Fruit fly (Drosophila melanogaster) whole organism, embryonic: Measurements from ENCODE around the gene CstF50.

Experiments used
- Bgb ChIP-seq: fragments of 200-800 bp; sonication (Bioruptor generic); IDR thresholded peaks from 2 replicates; pipeline ENCODE4 v1.3.6; 2022; ENCODE audit warnings: missing biosample characterization, missing genetic modification characterization; ENCODE audit not compliant: partially characterized antibody
- CG10543 ChIP-seq: fragments of 200-800 bp; sonication (Bioruptor generic); optimal IDR thresholded peaks from 3 replicates; lab custom pipeline; 2017; ENCODE audit warnings: missing biosample characterization, mild to moderate bottlenecking, missing genetic modification characterization, moderate library complexity
- CG10654 ChIP-seq: fragments of 200-800 bp; sonication (Bioruptor generic); optimal IDR thresholded peaks from 2 replicates; lab custom pipeline; 2016; ENCODE audit warnings: missing biosample characterization, missing genetic modification characterization
- CG11695 ChIP-seq: fragments of 200-800 bp; sonication (Bioruptor generic); IDR thresholded peaks from 3 replicates; pipeline ENCODE4 v1.3.6; 2022; ENCODE audit warnings: missing biosample characterization, missing genetic modification characterization
- CG12104 ChIP-seq: fragments of 200-800 bp; sonication (Bioruptor generic); optimal IDR thresholded peaks from 3 replicates; lab custom pipeline; 2016; ENCODE audit warnings: missing biosample characterization, missing genetic modification characterization
- CG14710 ChIP-seq: fragments of 200-800 bp; sonication (Bioruptor generic); optimal IDR thresholded peaks from 3 replicates; lab custom pipeline; 2019; ENCODE audit warnings: missing biosample characterization, mild to moderate bottlenecking, missing genetic modification characterization, moderate library complexity
- CG17361 ChIP-seq: fragments of 200-800 bp; sonication (Bioruptor generic); IDR thresholded peaks from 3 replicates; pipeline ENCODE4 v1.3.6; 2022; ENCODE audit warnings: missing biosample characterization, missing genetic modification characterization
- CG1792 ChIP-seq: fragments of 200-800 bp; sonication (Bioruptor generic); optimal IDR thresholded peaks from 2 replicates; lab custom pipeline; 2016; ENCODE audit warnings: missing biosample characterization, missing genetic modification characterization
- CG2712 ChIP-seq: fragments of 200-800 bp; optimal IDR thresholded peaks from 3 replicates; lab custom pipeline; 2019; ENCODE audit warnings: missing biosample characterization, mild to moderate bottlenecking, missing genetic modification characterization, moderate library complexity
- CG31365 ChIP-seq: fragments of 200-800 bp; sonication (Bioruptor generic); optimal IDR thresholded peaks from 2 replicates; lab custom pipeline; 2018; ENCODE audit warnings: missing biosample characterization, mild to moderate bottlenecking, missing genetic modification characterization
- CG34422 ChIP-seq: fragments of 200-800 bp; sonication (Bioruptor generic); IDR thresholded peaks from 3 replicates; pipeline ENCODE4 v1.3.6; 2022; ENCODE audit warnings: missing biosample characterization, missing genetic modification characterization
- CG3838 ChIP-seq: fragments of 200-800 bp; sonication (Bioruptor generic); optimal IDR thresholded peaks from 3 replicates; lab custom pipeline; 2016; ENCODE audit warnings: missing biosample characterization, missing genetic modification characterization
- CG4424 ChIP-seq: fragments of 200-800 bp; sonication (Bioruptor generic); optimal IDR thresholded peaks from 3 replicates; lab custom pipeline; 2016; ENCODE audit warnings: missing biosample characterization, missing genetic modification characterization
- CG6765 ChIP-seq: fragments of 200-800 bp; sonication (Bioruptor generic); optimal IDR thresholded peaks from 3 replicates; lab custom pipeline; 2017; ENCODE audit warnings: missing biosample characterization, mild to moderate bottlenecking, missing genetic modification characterization
- CG8478 ChIP-seq: fragments of >200 bp; optimal IDR thresholded peaks from 2 replicates; lab custom pipeline; 2018
- CG8924 ChIP-seq: fragments of 200-800 bp; optimal IDR thresholded peaks from 3 replicates; lab custom pipeline; 2019; ENCODE audit warnings: missing biosample characterization, mild to moderate bottlenecking, missing genetic modification characterization, moderate library complexity
- CG9215 ChIP-seq: fragments of 200-800 bp; sonication (Bioruptor generic); IDR thresholded peaks from 2 replicates; pipeline ENCODE4 v1.3.6; 2022; ENCODE audit warnings: missing biosample characterization, missing genetic modification characterization
- CG9437 ChIP-seq: fragments of 200-800 bp; sonication (Bioruptor generic); optimal IDR thresholded peaks from 2 replicates; lab custom pipeline; 2018; ENCODE audit warnings: missing biosample characterization, mild to moderate bottlenecking, missing genetic modification characterization
- CG9727 ChIP-seq: fragments of 200-800 bp; sonication (Bioruptor generic); optimal IDR thresholded peaks from 3 replicates; lab custom pipeline; 2017; ENCODE audit warnings: missing biosample characterization, mild to moderate bottlenecking, missing genetic modification characterization
- Camta ChIP-seq: fragments of 200-800 bp; sonication (Bioruptor generic); optimal IDR thresholded peaks from 2 replicates; lab custom pipeline; 2016; ENCODE audit warnings: missing biosample characterization, missing genetic modification characterization
- Dref ChIP-seq: fragments of 200-800 bp; sonication (Bioruptor generic); IDR thresholded peaks from 2 replicates; pipeline ENCODE4 v1.3.6; 2022; ENCODE audit warnings: missing biosample characterization, missing genetic modification characterization
- Drgx ChIP-seq: fragments of 200-800 bp; sonication (Bioruptor generic); IDR thresholded peaks from 2 replicates; pipeline ENCODE4 v1.3.6; 2022; ENCODE audit warnings: missing biosample characterization, missing genetic modification characterization
- Oaz ChIP-seq: fragments of 200-800 bp; sonication (Bioruptor generic); IDR thresholded peaks from 2 replicates; pipeline ENCODE4 v1.3.6; 2022; ENCODE audit warnings: missing biosample characterization, missing genetic modification characterization
- Six4 ChIP-seq: fragments of 200-800 bp; sonication (Bioruptor generic); optimal IDR thresholded peaks from 2 replicates; lab custom pipeline; 2016; ENCODE audit warnings: missing biosample characterization, missing genetic modification characterization
- Sry-δ ChIP-seq: fragments of 200-800 bp; sonication (Bioruptor generic); optimal IDR thresholded peaks from 2 replicates; lab custom pipeline; 2016; ENCODE audit warnings: missing biosample characterization, missing genetic modification characterization
- Ssrp ChIP-seq: fragments of 200-800 bp; sonication (Bioruptor generic); optimal IDR thresholded peaks from 2 replicates; lab custom pipeline; 2018; ENCODE audit warnings: missing biosample characterization, mild to moderate bottlenecking, missing genetic modification characterization, moderate library complexity
- caup ChIP-seq: fragments of 200-800 bp; sonication (Bioruptor generic); optimal IDR thresholded peaks from 3 replicates; lab custom pipeline; 2017; ENCODE audit warnings: missing biosample characterization, mild to moderate bottlenecking, missing genetic modification characterization, moderate library complexity; ENCODE audit not compliant: severe bottlenecking
- chinmo ChIP-seq: fragments of 200-800 bp; sonication (Bioruptor generic); IDR thresholded peaks from 4 replicates; pipeline ENCODE4 v1.3.6; 2022; ENCODE audit warnings: missing biosample characterization, missing genetic modification characterization; ENCODE audit not compliant: partially characterized antibody
- ci ChIP-seq: fragments of 200-800 bp; sonication (Bioruptor generic); IDR thresholded peaks from 3 replicates; pipeline ENCODE4 v1.3.6; 2022; ENCODE audit warnings: missing biosample characterization, missing genetic modification characterization
- crc ChIP-seq: fragments of 200-800 bp; sonication (Bioruptor generic); optimal IDR thresholded peaks from 2 replicates; lab custom pipeline; 2016; ENCODE audit warnings: missing biosample characterization, missing genetic modification characterization
- crol ChIP-seq: fragments of 200-800 bp; sonication (Bioruptor generic); IDR thresholded peaks from 2 replicates; pipeline ENCODE4 v1.3.6; 2022; ENCODE audit warnings: missing biosample characterization, missing genetic modification characterization
- cwo ChIP-seq: fragments of 200-800 bp; sonication (Bioruptor generic); optimal IDR thresholded peaks from 3 replicates; lab custom pipeline; 2017; ENCODE audit warnings: missing biosample characterization, missing genetic modification characterization, mild to moderate bottlenecking, moderate library complexity, missing genetic modification reagents
- fd96Cb ChIP-seq: fragments of 200-800 bp; sonication (Bioruptor generic); optimal IDR thresholded peaks from 2 replicates; lab custom pipeline; 2018; ENCODE audit warnings: missing biosample characterization, mild to moderate bottlenecking, missing genetic modification characterization, moderate library complexity
- gem ChIP-seq: fragments of 200-800 bp; sonication (Bioruptor generic); optimal IDR thresholded peaks from 2 replicates; lab custom pipeline; 2019; ENCODE audit warnings: missing biosample characterization, mild to moderate bottlenecking, missing genetic modification characterization, moderate library complexity
- grau ChIP-seq: fragments of 200-800 bp; optimal IDR thresholded peaks from 3 replicates; lab custom pipeline; 2019; ENCODE audit warnings: missing biosample characterization, mild to moderate bottlenecking, missing genetic modification characterization, moderate library complexity
- gsb-n ChIP-seq: fragments of 200-800 bp; sonication (Bioruptor generic); optimal IDR thresholded peaks from 3 replicates; lab custom pipeline; 2018; ENCODE audit warnings: missing biosample characterization, mild to moderate bottlenecking, missing genetic modification characterization
- kni ChIP-seq: fragments of 200-800 bp; sonication (Bioruptor generic); optimal IDR thresholded peaks from 3 replicates; lab custom pipeline; 2017; ENCODE audit warnings: mild to moderate bottlenecking, missing biosample characterization, missing genetic modification reagents, missing genetic modification characterization
- lmd ChIP-seq: fragments of 200-800 bp; sonication (Bioruptor generic); IDR thresholded peaks from 2 replicates; pipeline ENCODE4 v1.3.6; 2022; ENCODE audit warnings: missing biosample characterization, missing genetic modification characterization
- lola ChIP-seq, 3 experiments: fragments of >200 bp in 2 of 3; fragments of 200-800 bp in 1 of 3; sonication (Bioruptor generic) in 1 of 3; optimal IDR thresholded peaks; 2 replicates each; lab custom pipeline; 2017 to 2019; ENCODE audit warnings: missing biosample characterization in 3 of 3, missing genetic modification characterization in 3 of 3, mild to moderate bottlenecking in 1 of 3, moderate library complexity in 1 of 3
- nmo ChIP-seq: fragments of 200-800 bp; sonication (Bioruptor generic); optimal IDR thresholded peaks from 2 replicates; lab custom pipeline; 2018; ENCODE audit warnings: missing biosample characterization, mild to moderate bottlenecking, missing genetic modification characterization, moderate library complexity
- pfk ChIP-seq: fragments of 200-800 bp; sonication (Bioruptor generic); optimal IDR thresholded peaks from 2 replicates; lab custom pipeline; 2018; ENCODE audit warnings: missing biosample characterization, mild to moderate bottlenecking, missing genetic modification characterization, moderate library complexity
- phol ChIP-seq: fragments of 200-800 bp; sonication (Bioruptor generic); optimal IDR thresholded peaks from 3 replicates; lab custom pipeline; 2018; ENCODE audit warnings: missing biosample characterization, mild to moderate bottlenecking, missing genetic modification characterization, moderate library complexity
- rib ChIP-seq: fragments of 200-800 bp; sonication (Bioruptor generic); IDR thresholded peaks from 2 replicates; pipeline ENCODE4 v1.3.6; 2022; ENCODE audit warnings: missing biosample characterization, missing genetic modification characterization
- sr ChIP-seq: fragments of 200-800 bp; sonication (Bioruptor generic); IDR thresholded peaks from 3 replicates; pipeline ENCODE4 v1.3.6; 2022; ENCODE audit warnings: missing biosample characterization, missing genetic modification characterization
- ssp ChIP-seq: fragments of 200-800 bp; sonication (Bioruptor generic); IDR thresholded peaks from 2 replicates; pipeline ENCODE4 v1.3.6; 2022; ENCODE audit warnings: missing biosample characterization, missing genetic modification characterization
- stwl ChIP-seq: fragments of 200-800 bp; sonication (Bioruptor generic); optimal IDR thresholded peaks from 3 replicates; lab custom pipeline; 2018; ENCODE audit warnings: missing biosample characterization, mild to moderate bottlenecking, missing genetic modification characterization, moderate library complexity
- usp ChIP-seq: fragments of >200 bp; optimal IDR thresholded peaks from 2 replicates; lab custom pipeline; 2017; ENCODE audit warnings: missing biosample characterization, missing genetic modification characterization
- z ChIP-seq: fragments of 200-800 bp; sonication (Bioruptor generic); IDR thresholded peaks from 3 replicates; pipeline ENCODE4 v1.3.6; 2022; ENCODE audit warnings: missing biosample characterization, missing genetic modification characterization

The CstF50 gene

DNA sequence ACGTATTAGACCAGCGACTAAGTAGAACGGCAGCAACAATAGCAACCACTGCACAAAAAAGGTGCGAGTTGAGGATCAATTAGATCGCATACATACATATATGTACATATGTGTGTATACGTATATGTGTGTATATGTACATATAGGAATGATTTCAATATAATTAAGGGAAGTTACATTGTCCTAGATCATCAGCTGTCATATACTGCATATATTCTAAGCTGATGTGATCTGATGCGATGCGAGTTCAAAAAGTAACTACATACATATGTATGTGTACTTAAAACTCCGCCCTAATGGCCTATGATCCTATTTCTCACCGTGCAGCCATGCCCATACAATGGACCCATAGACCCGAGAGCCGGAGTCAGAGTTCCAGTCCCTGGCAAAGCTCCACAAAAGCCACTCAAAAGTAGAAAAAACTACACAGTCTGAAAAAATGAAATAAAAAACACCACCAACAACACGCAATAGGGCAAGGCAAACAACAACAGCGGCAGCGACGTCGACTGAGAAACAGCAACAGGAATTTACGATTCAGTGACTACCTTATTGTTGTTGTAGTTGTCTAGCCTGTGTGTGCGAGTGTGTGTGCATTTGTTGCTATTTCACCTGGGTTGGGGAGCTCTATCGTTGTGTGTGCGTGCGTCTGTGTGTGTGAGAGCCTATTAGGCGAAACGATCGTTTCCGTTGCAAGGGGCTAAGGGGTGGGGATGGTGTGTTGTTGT, 13.4 kb downstream of the CstF50 start (continued):
- no peak for TF ChIP-seq crc
- TF ChIP-seq cwo (GFP tag; lab: Kevin White, UChicago), result peak; percentile 3
- TF ChIP-seq grau (tag; lab: Kevin White, UChicago), result peak; percentile 12
- 0 out of 2 replicates have a peak, but pooled peaks have one; percentile 38 for TF ChIP-seq Bgb
- TF ChIP-seq ssp (GFP tag; lab: Robert Waterston, UW), result no peak
- TF ChIP-seq lmd (GFP tag; lab: Robert Waterston, UW), result 0 out of 2 replicates have a peak, but pooled peaks have one; percentile 30
- TF ChIP-seq caup (GFP tag; lab: Kevin White, UChicago), result no peak
- no peak for TF ChIP-seq Dref (GFP tag; lab: Robert Waterston, UW)
- peak; percentile 50 for TF ChIP-seq phol (tag; lab: Kevin White, UChicago)
- TF ChIP-seq crol (GFP tag; lab: Robert Waterston, UW), result peak; percentile 59; the same call in 1 of the 2 replicates
- no peak for TF ChIP-seq stwl (tag; lab: Kevin White, UChicago)
- peak; percentile 47; the same call in 1 of the 2 replicates for TF ChIP-seq Drgx (GFP tag; lab: Robert Waterston, UW)
- peak; percentile 26 for TF ChIP-seq Ssrp (tag; lab: Kevin White, UChicago)
- no peak for TF ChIP-seq sr (GFP tag; lab: Robert Waterston, UW)
- TF ChIP-seq CG10654 (GFP tag; lab: Kevin White, UChicago), result no peak
- TF ChIP-seq nmo (GFP tag; lab: Kevin White, UChicago), result peak; percentile 47
- TF ChIP-seq CG8924, result peak; percentile 35
- no peak for TF ChIP-seq CG1792 (GFP tag; lab: Kevin White, UChicago)
- peak; percentile 41; the same call in 1 of the 2 replicates for TF ChIP-seq CG9215 (GFP tag; lab: Robert Waterston, UW)
- peak; percentile 29 for TF ChIP-seq Camta (GFP tag; lab: Kevin White, UChicago)
- peak; percentile 49 for TF ChIP-seq CG2712 (tag; lab: Kevin White, UChicago)
- TF ChIP-seq ci, result 0 out of 3 replicates have a peak, but pooled peaks have one; percentile 13
- peak in 1 of 3 experiments; percentile 5 for TF ChIP-seq lola (GFP tag; optimal IDR thresholded peaks at IDR 0.05; lab: Kevin White, UChicago)
- peak; percentile 31 for TF ChIP-seq CG14710
- peak; percentile 42; the same call in 2 of the 3 replicates for TF ChIP-seq CG11695 (GFP tag; lab: Robert Waterston, UW)
- TF ChIP-seq Oaz (GFP tag; lab: Robert Waterston, UW), result no peak
- peak; percentile 55 for TF ChIP-seq kni (GFP tag; lab: Kevin White, UChicago)
- no peak for TF ChIP-seq pfk (GFP tag; lab: Kevin White, UChicago)
- 0 out of 3 replicates have a peak, but pooled peaks have one; percentile 32 for TF ChIP-seq z (GFP tag; lab: Robert Waterston, UW)
- no peak for TF ChIP-seq CG31365
- TF ChIP-seq gsb-n (tag; lab: Kevin White, UChicago), result peak; percentile 25
- no peak for TF ChIP-seq usp
- TF ChIP-seq chinmo (GFP tag; lab: Robert Waterston, UW), result peak; percentile 63; the same call in 1 of the 4 replicates
- TF ChIP-seq fd96Cb, result peak; percentile 43
- peak; percentile 46 for TF ChIP-seq CG9727 (GFP tag; lab: Kevin White, UChicago)
- no peak for TF ChIP-seq CG8478
- peak; percentile 11 for TF ChIP-seq Six4
- 0 out of 3 replicates have a peak, but pooled peaks have one; percentile 7 for TF ChIP-seq CG34422 (GFP tag; lab: Robert Waterston, UW)
- no peak for TF ChIP-seq CG12104 (GFP tag; lab: Kevin White, UChicago)
- TF ChIP-seq gem (tag; lab: Kevin White, UChicago), result peak; percentile 54
- TF ChIP-seq CG10543 (GFP tag; lab: Kevin White, UChicago), result no peak
- no peak for TF ChIP-seq CG3838 (GFP tag; lab: Kevin White, UChicago)
- TF ChIP-seq CG4424 (GFP tag; lab: Kevin White, UChicago), result peak; percentile 8
- no peak for TF ChIP-seq rib (GFP tag; lab: Robert Waterston, UW)
- TF ChIP-seq CG17361, result peak; percentile 52; the same call in 1 of the 3 replicates
- TF ChIP-seq Sry-δ (GFP tag; lab: Kevin White, UChicago), result no peak
- peak; percentile 27 for TF ChIP-seq CG6765 (GFP tag; lab: Kevin White, UChicago)
- TF ChIP-seq CG9437 (GFP tag; lab: Kevin White, UChicago), result no peak
